ENCODE assay signal across 2 worm cellular contexts in genomic region chrX:12664987-12665451, ce11.
TF ChIP-seq lines count a peak whose summit lies in the region.

No protein-coding gene starts in this region.

TF ChIP-seq in whole organism, L1 larva, 84 proteins besides CTCF, POLR2A, EP300 and RAD21 (continued from another document):
- TF ChIP-seq hlh-17 (GFP tag; optimal IDR thresholded peaks at IDR 0.05; lab: Kevin White, UChicago; ENCODE audit: borderline replicate concordance) (no peak), lir-3 (tag; optimal IDR thresholded peaks at IDR 0.05; lab: Kevin White, UChicago; ENCODE audit: poor library complexity) (peak; percentile 68), swsn-7 (tag; optimal IDR thresholded peaks at IDR 0.05; lab: Kevin White, UChicago) (peak; percentile 79), unc-98 (GFP tag; IDR thresholded peaks at IDR 0.05; lab: Robert Waterston, UW) (no peak), egl-13 (tag; optimal IDR thresholded peaks at IDR 0.05; lab: Kevin White, UChicago) (peak; percentile 66), ets-5 (GFP tag; IDR thresholded peaks at IDR 0.05; lab: Robert Waterston, UW) (no peak), dsc-1 (tag; optimal IDR thresholded peaks at IDR 0.05; lab: Kevin White, UChicago) (peak; percentile 76), ceh-63 (GFP tag; optimal IDR thresholded peaks at IDR 0.05; lab: Kevin White, UChicago) (no peak), ceh-88 (GFP tag; IDR thresholded peaks at IDR 0.05; lab: Robert Waterston, UW) (no peak), hlh-4 (tag; optimal IDR thresholded peaks at IDR 0.05; lab: Kevin White, UChicago) (no peak), ceh-90 (tag; optimal IDR thresholded peaks at IDR 0.05; lab: Kevin White, UChicago) (no peak), nhr-47 (tag; optimal IDR thresholded peaks at IDR 0.05; lab: Kevin White, UChicago) (peak; percentile 88), lin-35 (GFP tag; optimal IDR thresholded peaks at IDR 0.05; lab: Kevin White, UChicago) (peak; percentile 26 to 56), C34B4.2 (tag; optimal IDR thresholded peaks at IDR 0.05; lab: Kevin White, UChicago) (no peak), mdl-1 (tag; optimal IDR thresholded peaks at IDR 0.05; lab: Kevin White, UChicago) (peak in 1 of 2 experiments; percentile 82), grh-1 (GFP tag; IDR thresholded peaks at IDR 0.05; lab: Robert Waterston, UW) (peak; percentile 48; the same call in 1 of the 2 replicates), elt-2 (tag; optimal IDR thresholded peaks at IDR 0.05; lab: Kevin White, UChicago) (no peak), unc-86 (tag; optimal IDR thresholded peaks at IDR 0.05; lab: Kevin White, UChicago) (peak; percentile 54), vab-15 (tag; optimal IDR thresholded peaks at IDR 0.05; lab: Kevin White, UChicago) (no peak), pax-3 (tag; optimal IDR thresholded peaks at IDR 0.05; lab: Kevin White, UChicago) (no peak), ces-1 (GFP tag; optimal IDR thresholded peaks at IDR 0.05; lab: Kevin White, UChicago) (no peak), tlp-1 (tag; optimal IDR thresholded peaks at IDR 0.05; lab: Kevin White, UChicago) (no peak), aly-2 (tag; optimal IDR thresholded peaks at IDR 0.05; lab: Kevin White, UChicago) (peak; percentile 68), efl-3 (GFP tag; optimal IDR thresholded peaks at IDR 0.05; lab: Kevin White, UChicago) (no peak), nhr-71 (tag; optimal IDR thresholded peaks at IDR 0.05; lab: Kevin White, UChicago) (peak; percentile 83)

TF ChIP-seq in whole organism, young adult, 124 proteins besides CTCF, POLR2A, EP300 and RAD21 (continued from another document):
- TF ChIP-seq rec-8 (tag; optimal IDR thresholded peaks at IDR 0.05; lab: Kevin White, UChicago) (peak; percentile 84 to 89), ztf-6 (GFP tag; IDR thresholded peaks at IDR 0.05; lab: Robert Waterston, UW) (peak; percentile 82), tbx-9 (tag; optimal IDR thresholded peaks at IDR 0.05; lab: Kevin White, UChicago; ENCODE audit: borderline replicate concordance) (peak; percentile 86), ztf-18 (tag; optimal IDR thresholded peaks at IDR 0.05; lab: Kevin White, UChicago) (peak; percentile 72), F55B11.4 (tag; optimal IDR thresholded peaks at IDR 0.05; lab: Kevin White, UChicago; ENCODE audit: borderline replicate concordance, insufficient read depth) (peak; percentile 5), nhr-80 (tag; optimal IDR thresholded peaks at IDR 0.05; lab: Kevin White, UChicago) (peak; percentile 22), F57A8.1 (GFP tag; optimal IDR thresholded peaks at IDR 0.05; lab: Kevin White, UChicago) (peak; percentile 79), madf-6 (GFP tag; IDR thresholded peaks at IDR 0.05; lab: Robert Waterston, UW) (peak; percentile 67), ZK185.1 (tag; optimal IDR thresholded peaks at IDR 0.05; lab: Kevin White, UChicago; ENCODE audit: poor library complexity, severe bottlenecking) (peak; percentile 75), sea-2 (GFP tag; IDR thresholded peaks at IDR 0.05; lab: Robert Waterston, UW) (no peak), F39B2.1 (GFP tag; IDR thresholded peaks at IDR 0.05; lab: Robert Waterston, UW) (no peak), Y53G8AR.9 (GFP tag; conservative IDR thresholded peaks at IDR 0.05; lab: Robert Waterston, UW) (no peak), hmg-20 (GFP tag; IDR thresholded peaks at IDR 0.05; lab: Robert Waterston, UW) (peak; percentile 83), T26A5.8 (tag; optimal IDR thresholded peaks at IDR 0.05; lab: Kevin White, UChicago) (peak; percentile 88), nfyb-1 (GFP tag; IDR thresholded peaks at IDR 0.05; lab: Robert Waterston, UW) (peak; percentile 94), efl-1 (GFP tag; optimal IDR thresholded peaks at IDR 0.05; lab: Kevin White, UChicago) (no peak), zim-3 (tag; optimal IDR thresholded peaks at IDR 0.05; lab: Kevin White, UChicago) (peak; percentile 90), aptf-3 (GFP tag; IDR thresholded peaks at IDR 0.05; lab: Robert Waterston, UW) (peak; percentile 98), Y67H2A.10 (GFP tag; conservative IDR thresholded peaks at IDR 0.05; lab: Robert Waterston, UW) (peak; percentile 47; the same call in 1 of the 2 replicates), madf-3 (GFP tag; IDR thresholded peaks at IDR 0.05; lab: Robert Waterston, UW) (peak; percentile 81; the same call in 1 of the 2 replicates), Y53F4B.3 (GFP tag; IDR thresholded peaks at IDR 0.05; lab: Robert Waterston, UW) (0 out of 2 replicates have a peak, but pooled peaks have one; percentile 51), T07F8.4 (tag; optimal IDR thresholded peaks at IDR 0.05; lab: Kevin White, UChicago) (peak; percentile 70), nhr-179 (tag; optimal IDR thresholded peaks at IDR 0.05; lab: Kevin White, UChicago) (peak; percentile 81), madf-8 (GFP tag; conservative IDR thresholded peaks at IDR 0.05; lab: Robert Waterston, UW) (no peak; the same call in 1 of the 2 replicates), ceh-79 (tag; optimal IDR thresholded peaks at IDR 0.05; lab: Kevin White, UChicago) (no peak)
